Worm (Caenorhabditis elegans): ENCODE results near the gene Y39B6A.1.

The Y39B6A.1 gene

ce11 chrV:19177804-19178203 lies 25.6 kb downstream of the Y39B6A.1 start:
- no peak for TF ChIP-seq ceh-9 (tag; optimal IDR thresholded peaks at IDR 0.05)
- TF ChIP-seq unc-39 (tag; optimal IDR thresholded peaks at IDR 0.05): no peak
- no peak for TF ChIP-seq ama-1 (optimal IDR thresholded peaks at IDR 0.05)
- no peak for TF ChIP-seq nhr-23 (tag; optimal IDR thresholded peaks at IDR 0.05)
- no peak for TF ChIP-seq zag-1 (tag; optimal IDR thresholded peaks at IDR 0.05)
- TF ChIP-seq egl-5 (tag; optimal IDR thresholded peaks at IDR 0.05): no peak
- TF ChIP-seq nhr-77 (tag; optimal IDR thresholded peaks at IDR 0.05): no peak
- no peak for TF ChIP-seq R02D3.7 (tag; optimal IDR thresholded peaks at IDR 0.05)
- no peak for TF ChIP-seq ceh-82 (tag; optimal IDR thresholded peaks at IDR 0.05)
- TF ChIP-seq nhr-76 (tag; optimal IDR thresholded peaks at IDR 0.05): no peak
- TF ChIP-seq pqm-1 (tag; optimal IDR thresholded peaks at IDR 0.05): no peak
- TF ChIP-seq nhr-43 (tag; optimal IDR thresholded peaks at IDR 0.05; ENCODE audit: poor library complexity, severe bottlenecking): no peak
- no peak for TF ChIP-seq fos-1 (tag; optimal IDR thresholded peaks at IDR 0.05)
- no peak for TF ChIP-seq elt-3 (tag; optimal IDR thresholded peaks at IDR 0.05)
- TF ChIP-seq egl-27 (tag; optimal IDR thresholded peaks at IDR 0.05): no peak
- no peak for TF ChIP-seq eor-1 (tag; optimal IDR thresholded peaks at IDR 0.05)
- TF ChIP-seq nhr-11 (tag; optimal IDR thresholded peaks at IDR 0.05): no peak
- no peak for TF ChIP-seq sea-2 (GFP tag; optimal IDR thresholded peaks at IDR 0.05)
- no peak for TF ChIP-seq hmg-11 (tag; optimal IDR thresholded peaks at IDR 0.05)
- no peak for TF ChIP-seq nhr-237 (tag; optimal IDR thresholded peaks at IDR 0.05)

- no peak for TF ChIP-seq elt-3 (tag; optimal IDR thresholded peaks at IDR 0.05)
- no peak for TF ChIP-seq nhr-67 (tag; optimal IDR thresholded peaks at IDR 0.05)
- TF ChIP-seq nhr-25 (tag; optimal IDR thresholded peaks at IDR 0.05): no peak
- no peak for TF ChIP-seq lin-15B (tag; optimal IDR thresholded peaks at IDR 0.05)
- no peak for TF ChIP-seq mml-1 (tag; optimal IDR thresholded peaks at IDR 0.05)
- no peak for TF ChIP-seq pha-4 (tag; optimal IDR thresholded peaks at IDR 0.05)
- TF ChIP-seq ztf-4 (tag; optimal IDR thresholded peaks at IDR 0.05): no peak
- TF ChIP-seq unc-62 (GFP tag; optimal IDR thresholded peaks at IDR 0.05): no peak
Measured at ce11 chrV:19177070-19177469, 26.3 kb downstream of the Y39B6A.1 start.

- TF ChIP-seq unc-62 (GFP tag; optimal IDR thresholded peaks at IDR 0.05) (no peak), lin-15B (tag; optimal IDR thresholded peaks at IDR 0.05) (no peak), nfya-1 (tag; optimal IDR thresholded peaks at IDR 0.05; ENCODE audit: insufficient read depth) (no peak), tbx-2 (tag; optimal IDR thresholded peaks at IDR 0.05) (no peak), elt-1 (tag; optimal IDR thresholded peaks at IDR 0.05) (no peak)
Measured at ce11 chrV:19175714-19176113, 27.7 kb downstream of the Y39B6A.1 start.

ce11 chrV:19174626-19175025 lies 28.8 kb downstream of the Y39B6A.1 start, which contains the start of gene hot-2:
hot-2 (plus strand) TSS chrV:19174759.
- TF ChIP-seq egl-27 (tag; optimal IDR thresholded peaks at IDR 0.05): no peak
- TF ChIP-seq nfya-1 (tag; optimal IDR thresholded peaks at IDR 0.05; ENCODE audit: insufficient read depth): no peak
- no peak for TF ChIP-seq ZK546.5 (tag; optimal IDR thresholded peaks at IDR 0.05)
- no peak for TF ChIP-seq ceh-82 (tag; optimal IDR thresholded peaks at IDR 0.05)
- no peak for TF ChIP-seq nhr-12 (tag; optimal IDR thresholded peaks at IDR 0.05)
- TF ChIP-seq R02D3.7 (tag; optimal IDR thresholded peaks at IDR 0.05): no peak
- no peak for TF ChIP-seq nhr-25 (tag; optimal IDR thresholded peaks at IDR 0.05)
- no peak for TF ChIP-seq tbx-2 (tag; optimal IDR thresholded peaks at IDR 0.05)
- TF ChIP-seq unc-62 (GFP tag; optimal IDR thresholded peaks at IDR 0.05): no peak
- TF ChIP-seq ztf-4 (tag; optimal IDR thresholded peaks at IDR 0.05): no peak
- no peak for TF ChIP-seq ama-1 (optimal IDR thresholded peaks at IDR 0.05)
- no peak for TF ChIP-seq elt-3 (tag; optimal IDR thresholded peaks at IDR 0.05)
- no peak for TF ChIP-seq nhr-67 (tag; optimal IDR thresholded peaks at IDR 0.05)
- TF ChIP-seq lin-39 (tag; optimal IDR thresholded peaks at IDR 0.05): no peak
- no peak for TF ChIP-seq nhr-76 (tag; optimal IDR thresholded peaks at IDR 0.05)
- no peak for TF ChIP-seq nhr-23 (tag; optimal IDR thresholded peaks at IDR 0.05)
- TF ChIP-seq nhr-28 (tag; optimal IDR thresholded peaks at IDR 0.05): no peak
- no peak for TF ChIP-seq fkh-10 (GFP tag; optimal IDR thresholded peaks at IDR 0.05)
- no peak for TF ChIP-seq ceh-9 (tag; optimal IDR thresholded peaks at IDR 0.05)

- TF ChIP-seq eor-1 (tag; optimal IDR thresholded peaks at IDR 0.05) (no peak), jun-1 (tag; optimal IDR thresholded peaks at IDR 0.05) (peak; percentile 96), aly-2 (tag; optimal IDR thresholded peaks at IDR 0.05) (no peak), ztf-4 (tag; optimal IDR thresholded peaks at IDR 0.05) (no peak), fos-1 (tag; optimal IDR thresholded peaks at IDR 0.05) (peak; percentile 69), fkh-2 (tag; optimal IDR thresholded peaks at IDR 0.05) (no peak), ztf-11 (tag; optimal IDR thresholded peaks at IDR 0.05) (no peak), ZK546.5 (tag; optimal IDR thresholded peaks at IDR 0.05) (no peak), zag-1 (tag; optimal IDR thresholded peaks at IDR 0.05) (no peak), pqm-1 (tag; optimal IDR thresholded peaks at IDR 0.05) (peak; percentile 94), skn-1 (tag; optimal IDR thresholded peaks at IDR 0.05) (peak; percentile 46), nhr-12 (tag; optimal IDR thresholded peaks at IDR 0.05) (no peak), unc-39 (tag; optimal IDR thresholded peaks at IDR 0.05) (no peak), nfya-1 (tag; optimal IDR thresholded peaks at IDR 0.05; ENCODE audit: insufficient read depth) (no peak), lsy-12 (tag; optimal IDR thresholded peaks at IDR 0.05) (no peak), ama-1 (optimal IDR thresholded peaks at IDR 0.05) (no peak), nhr-77 (tag; optimal IDR thresholded peaks at IDR 0.05) (no peak), nhr-11 (tag; optimal IDR thresholded peaks at IDR 0.05) (no peak), R02D3.7 (tag; optimal IDR thresholded peaks at IDR 0.05) (no peak), lin-15B (tag; optimal IDR thresholded peaks at IDR 0.05) (peak; percentile 2), elt-1 (tag; optimal IDR thresholded peaks at IDR 0.05) (no peak), tbx-2 (tag; optimal IDR thresholded peaks at IDR 0.05) (no peak), nhr-237 (tag; optimal IDR thresholded peaks at IDR 0.05) (no peak), nhr-23 (tag; optimal IDR thresholded peaks at IDR 0.05) (no peak), elt-3 (tag; optimal IDR thresholded peaks at IDR 0.05) (no peak), daf-12 (tag; optimal IDR thresholded peaks at IDR 0.05) (no peak), nhr-25 (tag; optimal IDR thresholded peaks at IDR 0.05) (no peak), mml-1 (tag; optimal IDR thresholded peaks at IDR 0.05) (no peak)
Measured at ce11 chrV:19158664-19159063, 44.7 kb downstream of the Y39B6A.1 start, which contains the start of gene Y39B6A.5. Y39B6A.5 (minus strand) TSS chrV:19158877.

Data from whole organism, L3 larva.